Worm (Caenorhabditis elegans) whole organism, L4 larva: Measurements from ENCODE around the gene F28F9.3.
A peak's percentile ranks its signal among the peaks of the same experiment; 100 is the strongest.

ENCODE experiments used
- F10B5.3 ChIP-seq: sonication (generic microtip); optimal IDR thresholded peaks from 2 replicates; lab custom pipeline; 2016; ENCODE audit warnings: mild to moderate bottlenecking, missing genetic modification characterization, missing compliant biosample characterization
- F26F4.8 ChIP-seq: fragments of 200-800 bp; sonication (Bioruptor generic); conservative IDR thresholded peaks from 2 replicates; pipeline ENCODE4 v1.3.6; 2022; ENCODE audit warnings: missing genetic modification characterization, missing compliant biosample characterization
- T20F7.1 ChIP-seq: fragments of 200-800 bp; sonication (Bioruptor generic); optimal IDR thresholded peaks from 2 replicates; lab custom pipeline; 2018; ENCODE audit warnings: mild to moderate bottlenecking, missing genetic modification characterization, missing compliant biosample characterization
- T26A8.4 ChIP-seq: fragments of 200-800 bp; sonication (Bioruptor generic); IDR thresholded peaks from 2 replicates; pipeline ENCODE4 v1.3.6; 2022; ENCODE audit warnings: missing genetic modification characterization, missing compliant biosample characterization
- Y5F2A.4 ChIP-seq: fragments of 200-800 bp; sonication (Bioruptor generic); optimal IDR thresholded peaks from 2 replicates; lab custom pipeline; 2018; ENCODE audit warnings: mild to moderate bottlenecking, missing genetic modification characterization, missing compliant biosample characterization
- ZK546.5 ChIP-seq, 2 experiments: sonication (generic microtip); optimal IDR thresholded peaks; 2 replicates each; lab custom pipeline; 2017; ENCODE audit warnings: missing biosample characterization in 2 of 2, missing genetic modification characterization in 2 of 2
- aha-1 ChIP-seq: fragments of 150-350 bp; peaks from one replicate; lab custom pipeline; 2014; ENCODE audit warnings: missing biosample characterization, missing genetic modification characterization
- aly-2 ChIP-seq: sonication (generic microtip); optimal IDR thresholded peaks from 2 replicates; lab custom pipeline; 2018; ENCODE audit warnings: missing biosample characterization, missing genetic modification characterization
- ama-1 ChIP-seq: fragments of 150-350 bp; optimal IDR thresholded peaks from 2 replicates; lab custom pipeline; 2014; ENCODE audit warnings: inconsistent platforms, mixed read lengths
- ceh-20 ChIP-seq: fragments of 200-800 bp; sonication (Bioruptor generic); IDR thresholded peaks from 2 replicates; pipeline ENCODE4 v1.3.6; 2022; ENCODE audit warnings: missing genetic modification reagents, missing genetic modification characterization, missing compliant biosample characterization
- ceh-62 ChIP-seq: sonication (generic microtip); optimal IDR thresholded peaks from 2 replicates; lab custom pipeline; 2017; ENCODE audit warnings: missing biosample characterization, missing genetic modification characterization
- daf-12 ChIP-seq: fragments of 150-350 bp; optimal IDR thresholded peaks from 2 replicates; lab custom pipeline; 2014; ENCODE audit warnings: missing biosample characterization, missing genetic modification reagents, missing genetic modification characterization
- daf-16 ChIP-seq, 3 experiments: sonication (generic microtip); optimal IDR thresholded peaks; 2 replicates each; lab custom pipeline; 2016 to 2017; ENCODE audit warnings: missing genetic modification characterization in 3 of 3, missing genetic modification reagents in 3 of 3, mild to moderate bottlenecking in 2 of 3, missing compliant biosample characterization in 2 of 3, missing biosample characterization in 1 of 3, moderate library complexity in 1 of 3
- daf-8 ChIP-seq: fragments of 200-800 bp; sonication (Bioruptor generic); IDR thresholded peaks from 2 replicates; pipeline ENCODE4 v1.3.6; 2022; ENCODE audit warnings: missing genetic modification characterization, missing compliant biosample characterization
- dmd-6 ChIP-seq: fragments of 200-800 bp; sonication (Bioruptor generic); IDR thresholded peaks from 2 replicates; pipeline ENCODE4 v1.3.6; 2022; ENCODE audit warnings: missing genetic modification reagents, missing genetic modification characterization, missing compliant biosample characterization
- dpl-1 ChIP-seq: fragments of 150-350 bp; optimal IDR thresholded peaks from 2 replicates; lab custom pipeline; 2014; ENCODE audit warnings: missing biosample characterization, missing genetic modification reagents, missing genetic modification characterization
- dve-1 ChIP-seq: sonication (generic microtip); optimal IDR thresholded peaks from 2 replicates; lab custom pipeline; 2017; ENCODE audit warnings: antibody characterized with exemption, mild to moderate bottlenecking, missing genetic modification characterization, missing compliant biosample characterization; ENCODE audit not compliant: insufficient read depth
- egl-27 ChIP-seq: sonication (generic microtip); optimal IDR thresholded peaks from 3 replicates; lab custom pipeline; 2017; ENCODE audit warnings: missing biosample characterization, missing genetic modification reagents, missing genetic modification characterization
- fkh-10 ChIP-seq: fragments of 150-350 bp; optimal IDR thresholded peaks from 2 replicates; lab custom pipeline; 2014; ENCODE audit warnings: missing biosample characterization, missing genetic modification reagents, missing genetic modification characterization
- gei-8 ChIP-seq: fragments of 200-800 bp; sonication (Bioruptor generic); optimal IDR thresholded peaks from 2 replicates; lab custom pipeline; 2018; ENCODE audit warnings: mild to moderate bottlenecking, missing genetic modification characterization, missing compliant biosample characterization
- hif-1 ChIP-seq, 2 experiments: sonication (generic microtip); optimal IDR thresholded peaks; 2 replicates each; lab custom pipeline; 2016 to 2017; ENCODE audit warnings: missing compliant biosample characterization in 2 of 2, missing genetic modification characterization in 2 of 2, missing genetic modification reagents in 2 of 2, missing genotype in 2 of 2, mild to moderate bottlenecking in 1 of 2
- hlh-11 ChIP-seq: fragments of 200-800 bp; sonication (Bioruptor generic); optimal IDR thresholded peaks from 2 replicates; lab custom pipeline; 2018; ENCODE audit warnings: mild to moderate bottlenecking, missing genetic modification characterization, missing compliant biosample characterization
- hlh-30 ChIP-seq: sonication (generic microtip); optimal IDR thresholded peaks from 2 replicates; lab custom pipeline; 2017; ENCODE audit warnings: antibody characterized with exemption, mild to moderate bottlenecking, missing genetic modification characterization, missing compliant biosample characterization; ENCODE audit not compliant: insufficient read depth
- hmg-1.1 ChIP-seq: fragments of 200-800 bp; sonication (Bioruptor generic); IDR thresholded peaks from 2 replicates; pipeline ENCODE4 v1.3.6; 2022; ENCODE audit warnings: missing genetic modification reagents, missing genetic modification characterization, missing compliant biosample characterization
- jun-1 ChIP-seq: fragments of 150-350 bp; optimal IDR thresholded peaks from 2 replicates; lab custom pipeline; 2014; ENCODE audit warnings: missing biosample characterization, missing genetic modification reagents, missing genetic modification characterization
- lim-7 ChIP-seq: fragments of 200-800 bp; sonication (Bioruptor generic); IDR thresholded peaks from 2 replicates; pipeline ENCODE4 v1.3.6; 2022; ENCODE audit warnings: missing genetic modification characterization, missing compliant biosample characterization
- lin-1 ChIP-seq: fragments of 200-800 bp; sonication (Bioruptor generic); IDR thresholded peaks from 2 replicates; pipeline ENCODE4 v1.3.6; 2022; ENCODE audit warnings: missing genetic modification reagents, missing genetic modification characterization, missing compliant biosample characterization
- lin-39 ChIP-seq: fragments of 150-350 bp; optimal IDR thresholded peaks from 2 replicates; lab custom pipeline; 2014; ENCODE audit warnings: missing biosample characterization, missing genetic modification reagents, missing genetic modification characterization
- lir-3 ChIP-seq: sonication (generic microtip); optimal IDR thresholded peaks from 2 replicates; lab custom pipeline; 2016; ENCODE audit warnings: mild to moderate bottlenecking, missing genetic modification characterization, missing compliant biosample characterization
- lsy-2 ChIP-seq, 2 experiments: fragments of 150-350 bp in 1 of 2; sonication (generic microtip) in 1 of 2; optimal IDR thresholded peaks; 2 replicates each; lab custom pipeline; 2014 to 2017; ENCODE audit warnings: missing biosample characterization in 2 of 2, missing genetic modification characterization in 2 of 2
- madf-5 ChIP-seq, 2 experiments: fragments of 200-800 bp; sonication (Bioruptor generic); IDR thresholded peaks; 2 replicates each; pipeline ENCODE4 v1.3.6; 2022; ENCODE audit warnings: missing compliant biosample characterization in 2 of 2, missing genetic modification characterization in 2 of 2
- mdl-1 ChIP-seq, 2 experiments: fragments of 150-350 bp in 1 of 2; sonication (generic microtip) in 1 of 2; optimal IDR thresholded peaks; 2 replicates each; lab custom pipeline; 2014 to 2017; ENCODE audit warnings: missing biosample characterization in 2 of 2, missing genetic modification characterization in 2 of 2
- mep-1 ChIP-seq: fragments of 150-350 bp; sonication (generic microtip); optimal IDR thresholded peaks from 3 replicates; lab custom pipeline; 2014; ENCODE audit warnings: missing biosample characterization, missing genetic modification characterization
- mes-2 ChIP-seq: sonication (generic microtip); optimal IDR thresholded peaks from 2 replicates; lab custom pipeline; 2016; ENCODE audit warnings: missing genotype, mild to moderate bottlenecking, missing genetic modification characterization, missing compliant biosample characterization; ENCODE audit not compliant: poor library complexity, severe bottlenecking
- mxl-2 ChIP-seq: fragments of 200-800 bp; sonication (Bioruptor generic); conservative IDR thresholded peaks from 2 replicates; pipeline ENCODE4 v1.3.6; 2022; ENCODE audit warnings: missing genetic modification reagents, missing genetic modification characterization, missing compliant biosample characterization
- mxl-3 ChIP-seq: fragments of 200-800 bp; sonication (Bioruptor generic); optimal IDR thresholded peaks from 2 replicates; lab custom pipeline; 2018; ENCODE audit warnings: mild to moderate bottlenecking, missing genetic modification characterization, missing compliant biosample characterization
- nhr-102 ChIP-seq: sonication (generic microtip); optimal IDR thresholded peaks from 2 replicates; lab custom pipeline; 2016; ENCODE audit warnings: mild to moderate bottlenecking, missing genetic modification characterization, moderate library complexity, missing compliant biosample characterization
- nhr-11 ChIP-seq: fragments of 150-350 bp; optimal IDR thresholded peaks from 2 replicates; lab custom pipeline; 2014; ENCODE audit warnings: missing biosample characterization, missing genetic modification characterization
- nhr-237 ChIP-seq: sonication (generic microtip); optimal IDR thresholded peaks from 2 replicates; lab custom pipeline; 2017; ENCODE audit warnings: missing biosample characterization, missing genetic modification characterization
- nhr-28 ChIP-seq: fragments of 150-350 bp; optimal IDR thresholded peaks from 2 replicates; lab custom pipeline; 2014; ENCODE audit warnings: missing biosample characterization, missing genetic modification characterization
- nhr-41 ChIP-seq: fragments of 200-800 bp; sonication (Bioruptor generic); IDR thresholded peaks from 2 replicates; pipeline ENCODE4 v1.3.6; 2022; ENCODE audit warnings: missing genetic modification reagents, missing genetic modification characterization, missing compliant biosample characterization
- nhr-6 ChIP-seq: fragments of 150-350 bp; optimal IDR thresholded peaks from 2 replicates; lab custom pipeline; 2014; ENCODE audit warnings: missing biosample characterization, missing genetic modification characterization
- nhr-77 ChIP-seq: fragments of 150-350 bp; optimal IDR thresholded peaks from 2 replicates; lab custom pipeline; 2014; ENCODE audit warnings: missing biosample characterization, missing genetic modification characterization
- pha-4 ChIP-seq, 2 experiments: fragments of 150-350 bp in 1 of 2; fragments of 200-800 bp in 1 of 2; sonication (Bioruptor generic) in 1 of 2; IDR thresholded peaks in 1 of 2; optimal IDR thresholded peaks in 1 of 2; 2 replicates each; pipeline versions ENCODE4 v1.3.6 to Lab custom; 2014 to 2022; ENCODE audit warnings: missing genetic modification characterization in 2 of 2, missing genetic modification reagents in 2 of 2, missing biosample characterization in 1 of 2, missing compliant biosample characterization in 1 of 2
- saeg-2 ChIP-seq: fragments of 200-800 bp; sonication (Bioruptor generic); IDR thresholded peaks from 2 replicates; pipeline ENCODE4 v1.3.6; 2022; ENCODE audit warnings: missing genetic modification reagents, missing genetic modification characterization, missing compliant biosample characterization
- snpc-4 ChIP-seq: fragments of 150-350 bp; optimal IDR thresholded peaks from 2 replicates; lab custom pipeline; 2014; ENCODE audit warnings: missing biosample characterization, missing genetic modification characterization
- tag-97 ChIP-seq: fragments of 200-800 bp; sonication (Bioruptor generic); IDR thresholded peaks from 2 replicates; pipeline ENCODE4 v1.3.6; 2022; ENCODE audit warnings: missing genetic modification characterization, missing compliant biosample characterization
- vab-7 ChIP-seq: fragments of 200-800 bp; sonication (Bioruptor generic); IDR thresholded peaks from 2 replicates; pipeline ENCODE4 v1.3.6; 2022; ENCODE audit warnings: missing genetic modification reagents, missing genetic modification characterization, missing compliant biosample characterization
- zip-11 ChIP-seq: fragments of 200-800 bp; sonication (Bioruptor generic); IDR thresholded peaks from 2 replicates; pipeline ENCODE4 v1.3.6; 2022; ENCODE audit warnings: missing genetic modification characterization, missing compliant biosample characterization
- zip-2 ChIP-seq: fragments of 150-350 bp; optimal IDR thresholded peaks from 2 replicates; lab custom pipeline; 2014; ENCODE audit warnings: missing biosample characterization, missing genetic modification characterization
- ztf-7 ChIP-seq: fragments of 150-350 bp; optimal IDR thresholded peaks from 2 replicates; lab custom pipeline; 2014; ENCODE audit warnings: missing biosample characterization, missing genetic modification characterization

Gene F28F9.3

DNA sequence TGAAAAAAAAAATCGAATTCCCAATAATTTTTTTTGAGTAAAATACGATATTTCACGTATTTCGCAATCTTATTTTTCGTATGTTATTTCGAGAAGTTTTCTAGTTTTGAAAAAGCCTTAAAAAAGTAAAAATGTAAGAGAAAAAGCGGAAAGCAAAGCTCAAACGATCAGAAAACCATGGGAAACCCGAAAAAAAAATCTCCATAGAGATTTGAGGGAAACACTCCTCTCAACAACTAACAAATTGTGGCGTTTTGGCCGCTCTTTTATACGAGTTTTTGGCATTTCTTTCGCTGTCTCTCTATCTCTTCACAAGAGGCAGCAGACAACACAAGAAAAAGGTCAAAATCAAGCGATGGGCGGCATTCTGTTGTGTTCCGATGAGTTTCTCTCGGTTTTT lies 47.7 kb downstream of the F28F9.3 start:
- TF ChIP-seq aha-1 (tag; lab: Kevin White, UChicago) = no peak
- TF ChIP-seq dmd-6 = peak; percentile 64
- peak in 1 of 2 experiments; percentile 8 for TF ChIP-seq mdl-1 (tag; optimal IDR thresholded peaks at IDR 0.05; lab: Kevin White, UChicago)
- no peak for TF ChIP-seq jun-1 (tag; lab: Kevin White, UChicago)
- no peak for TF ChIP-seq lin-39 (tag; lab: Kevin White, UChicago)
- TF ChIP-seq lin-1 (GFP tag; lab: Robert Waterston, UW) = no peak
- TF ChIP-seq ceh-62 = no peak
- peak; percentile 67 for TF ChIP-seq nhr-28 (tag; lab: Kevin White, UChicago)
- no peak for TF ChIP-seq mxl-2 (GFP tag; lab: Robert Waterston, UW)
- TF ChIP-seq F10B5.3 (tag; lab: Kevin White, UChicago) = no peak
- TF ChIP-seq mes-2 (tag; lab: Kevin White, UChicago) = peak; percentile 43
- peak; percentile 71 for TF ChIP-seq hlh-11
- 0 out of 2 replicates have a peak, but pooled peaks have one; percentile 27 for TF ChIP-seq hmg-1.1 (GFP tag; lab: Robert Waterston, UW)
- TF ChIP-seq nhr-6 (tag; lab: Kevin White, UChicago) = peak; percentile 63
- no peak for TF ChIP-seq ZK546.5 (tag; optimal IDR thresholded peaks at IDR 0.05; lab: Kevin White, UChicago)
- no peak for TF ChIP-seq ceh-20 (GFP tag; lab: Robert Waterston, UW)
- TF ChIP-seq F26F4.8 (GFP tag; lab: Robert Waterston, UW) = no peak
- TF ChIP-seq mxl-3 = no peak
- peak; percentile 14 for TF ChIP-seq nhr-11 (tag; lab: Kevin White, UChicago)
- no peak for TF ChIP-seq nhr-237 (tag; lab: Kevin White, UChicago)
- TF ChIP-seq nhr-41 (GFP tag; lab: Robert Waterston, UW) = no peak
- no peak for TF ChIP-seq nhr-102
- no peak for TF ChIP-seq saeg-2
- no peak for TF ChIP-seq gei-8
- TF ChIP-seq snpc-4 = no peak
- no peak for TF ChIP-seq fkh-10 (GFP tag; lab: Kevin White, UChicago)
- no peak for TF ChIP-seq zip-11 (GFP tag; lab: Robert Waterston, UW)
- TF ChIP-seq egl-27 (tag; lab: Kevin White, UChicago) = no peak
- TF ChIP-seq T20F7.1 (GFP tag; lab: Kevin White, UChicago) = no peak
- no peak for TF ChIP-seq Y5F2A.4 (GFP tag; lab: Kevin White, UChicago)
- no peak for TF ChIP-seq vab-7
- TF ChIP-seq tag-97 (GFP tag; lab: Robert Waterston, UW) = no peak
- TF ChIP-seq pha-4 (GFP tag; IDR thresholded peaks at IDR 0.05; lab: Robert Waterston, UW) = no peak
- peak; percentile 7 for TF ChIP-seq pha-4 (tag; optimal IDR thresholded peaks at IDR 0.05; lab: Kevin White, UChicago)
- TF ChIP-seq zip-2 = no peak
- no peak for TF ChIP-seq lir-3 (tag; lab: Kevin White, UChicago)
- TF ChIP-seq mep-1 (tag; lab: Kevin White, UChicago) = peak; percentile 72
- TF ChIP-seq aly-2 = no peak
- TF ChIP-seq lsy-2 (tag; optimal IDR thresholded peaks at IDR 0.05; lab: Kevin White, UChicago) = peak in 1 of 2 experiments; percentile 36
- TF ChIP-seq daf-12 (tag; lab: Kevin White, UChicago) = no peak
- TF ChIP-seq hif-1 (tag; optimal IDR thresholded peaks at IDR 0.05; lab: Kevin White, UChicago) = no peak
- peak; percentile 97 for TF ChIP-seq ama-1
- no peak for TF ChIP-seq madf-5 (GFP tag; IDR thresholded peaks at IDR 0.05; lab: Robert Waterston, UW)
- peak; percentile 28 for TF ChIP-seq hlh-30 (tag; lab: Kevin White, UChicago)
- peak; percentile 55 for TF ChIP-seq nhr-77 (tag; lab: Kevin White, UChicago)
- no peak for TF ChIP-seq daf-16 (GFP tag; optimal IDR thresholded peaks at IDR 0.05; lab: Kevin White, UChicago)
- peak; percentile 1 for TF ChIP-seq daf-16 (tag; optimal IDR thresholded peaks at IDR 0.05; lab: Kevin White, UChicago)
- TF ChIP-seq ztf-7 = no peak
- 0 out of 2 replicates have a peak, but pooled peaks have one; percentile 34 for TF ChIP-seq T26A8.4 (GFP tag; lab: Robert Waterston, UW)
- peak; percentile 51 for TF ChIP-seq dve-1 (tag; lab: Kevin White, UChicago)
- TF ChIP-seq daf-8 = no peak
- TF ChIP-seq dpl-1 (GFP tag; lab: Kevin White, UChicago) = peak; percentile 34
- no peak for TF ChIP-seq lim-7 (GFP tag; lab: Robert Waterston, UW)
